Worm (Caenorhabditis elegans) whole organism, mixed stage, embryonic: ENCODE results near the gene Y41C4A.8.

ENCODE experiments used
- bed-3 ChIP-seq: fragments of 200-800 bp; sonication (Bioruptor generic); optimal IDR thresholded peaks from 3 replicates; lab custom pipeline; 2018; ENCODE audit warnings: mild to moderate bottlenecking, missing genetic modification characterization, moderate library complexity, missing compliant biosample characterization
- ces-1 ChIP-seq: fragments of 150-350 bp; optimal IDR thresholded peaks from 2 replicates; lab custom pipeline; 2014; ENCODE audit warnings: missing biosample characterization, missing genetic modification reagents, missing genetic modification characterization
- elt-3 ChIP-seq: fragments of 150-350 bp; optimal IDR thresholded peaks from 2 replicates; lab custom pipeline; 2014; ENCODE audit warnings: missing biosample characterization, missing genetic modification characterization
- lin-32 ChIP-seq: fragments of 200-800 bp; sonication (Bioruptor generic); optimal IDR thresholded peaks from 2 replicates; lab custom pipeline; 2018; ENCODE audit warnings: mild to moderate bottlenecking, missing genetic modification characterization, missing compliant biosample characterization
- lsy-2 ChIP-seq: fragments of 150-350 bp; optimal IDR thresholded peaks from 2 replicates; lab custom pipeline; 2014; ENCODE audit warnings: missing biosample characterization, missing genetic modification characterization
- mep-1 ChIP-seq: fragments of 150-350 bp; optimal IDR thresholded peaks from 2 replicates; lab custom pipeline; 2017; ENCODE audit warnings: missing biosample characterization, missing genetic modification reagents, missing genetic modification characterization, inconsistent platforms
- nhr-76 ChIP-seq: sonication (generic microtip); optimal IDR thresholded peaks from 2 replicates; lab custom pipeline; 2017; ENCODE audit warnings: missing biosample characterization, missing genetic modification characterization
- snpc-4 ChIP-seq: fragments of 150-350 bp; optimal IDR thresholded peaks from 2 replicates; lab custom pipeline; 2014; ENCODE audit warnings: missing biosample characterization, missing genetic modification characterization
- tbx-8 ChIP-seq: fragments of 200-800 bp; sonication (Bioruptor generic); optimal IDR thresholded peaks from 2 replicates; lab custom pipeline; 2018; ENCODE audit warnings: mild to moderate bottlenecking, missing genetic modification characterization, moderate library complexity, missing compliant biosample characterization
- unc-120 ChIP-seq: sonication (generic microtip); optimal IDR thresholded peaks from 2 replicates; lab custom pipeline; 2017; ENCODE audit warnings: missing genetic modification characterization, missing compliant biosample characterization; ENCODE audit not compliant: poor library complexity, severe bottlenecking
- ztf-11 ChIP-seq: fragments of 150-350 bp; optimal IDR thresholded peaks from 2 replicates; lab custom pipeline; 2014; ENCODE audit warnings: missing biosample characterization, missing genetic modification characterization

DNA sequence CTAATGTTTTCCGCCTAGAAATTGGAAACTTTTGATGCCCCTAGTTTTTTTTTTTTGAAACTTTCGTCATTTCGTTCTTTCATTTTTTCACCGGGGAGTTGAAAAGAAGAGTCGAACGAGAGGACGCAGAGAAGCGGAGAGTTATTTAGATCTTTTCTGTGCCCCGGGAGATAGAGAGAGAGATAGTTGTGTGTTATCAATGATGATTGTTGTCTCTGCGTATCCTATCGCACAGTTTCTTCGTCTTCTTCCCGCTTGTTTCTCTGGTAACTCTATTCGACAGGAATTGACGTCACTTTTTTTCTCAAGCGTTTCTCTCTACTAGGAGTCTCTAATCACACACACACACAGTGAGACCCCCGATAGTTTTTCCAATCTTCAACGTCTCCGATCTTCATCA is 19.3 kb downstream of the Y41C4A.8 start:
- TF ChIP-seq snpc-4 (tag; lab: Kevin White, UChicago) (no peak), lsy-2 (tag; lab: Kevin White, UChicago) (no peak), elt-3 (tag; lab: Kevin White, UChicago) (peak; percentile 68), lin-32 (GFP tag; lab: Kevin White, UChicago) (no peak), ces-1 (no peak), nhr-76 (tag; lab: Kevin White, UChicago) (no peak), mep-1 (tag; lab: Kevin White, UChicago) (no peak), tbx-8 (GFP tag; lab: Kevin White, UChicago) (no peak), bed-3 (no peak), ztf-11 (tag; lab: Kevin White, UChicago) (no peak), unc-120 (tag; lab: Kevin White, UChicago) (no peak)
